Fruit fly (Drosophila melanogaster): Measurements from ENCODE around the gene chico.

chico gene

DNA sequence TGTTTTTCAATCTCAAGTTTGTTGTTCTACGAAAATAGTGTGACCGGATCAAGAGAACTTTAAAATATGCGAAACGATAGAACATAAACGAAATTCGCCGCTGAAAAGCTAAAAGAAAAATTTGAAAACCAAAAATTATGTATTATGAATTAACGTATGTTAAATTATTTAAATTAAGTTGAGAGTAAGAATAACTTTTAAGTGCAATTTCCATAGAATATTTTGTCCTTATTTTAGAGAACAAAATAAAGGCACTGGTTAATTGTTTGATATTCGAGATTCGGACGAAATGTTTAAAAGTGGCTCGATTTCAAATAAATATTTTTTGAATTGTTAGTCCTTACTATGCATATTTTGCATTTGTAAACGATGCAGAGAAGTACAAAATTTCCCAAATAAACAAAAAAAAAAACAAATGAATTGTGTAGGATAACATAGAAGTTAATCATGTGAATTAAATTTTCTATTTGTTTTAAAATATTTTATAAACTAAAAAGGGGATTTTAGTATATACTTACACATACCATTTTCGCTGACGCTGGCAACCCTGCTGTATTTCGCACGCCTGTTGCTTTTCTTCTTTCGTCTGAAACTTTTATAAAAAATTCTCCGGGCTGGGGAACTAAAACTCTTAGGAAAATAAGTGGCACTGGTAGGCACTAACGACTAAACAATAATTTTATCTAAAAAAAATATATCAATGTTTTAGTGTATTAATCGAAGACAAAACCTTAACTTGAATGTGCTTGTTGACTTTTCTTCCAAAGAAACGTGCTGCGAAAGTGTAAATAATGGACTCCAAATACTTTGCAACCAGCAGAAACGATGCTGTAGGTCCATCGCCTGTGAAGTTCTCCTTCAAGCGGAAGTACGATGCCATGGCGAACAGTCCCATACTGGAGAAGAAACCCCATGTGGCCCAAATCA lies 36.0 kb downstream of the chico start, which contains the start of the genes CG5727 and ath:
TSS of gene CG5727 (minus strand) at position 51 of the 927 bp plus-strand sequence.
TSS of gene ath (plus strand) at position 513 of the 927 bp plus-strand sequence.
- TF ChIP-seq pdm3 (GFP tag; optimal IDR thresholded peaks at IDR 0.05), result no peak
- TF ChIP-seq CG6163 (GFP tag; IDR thresholded peaks at IDR 0.05), result no peak
- TF ChIP-seq dac (GFP tag; optimal IDR thresholded peaks at IDR 0.05), result no peak
- no peak for TF ChIP-seq Hr4 (GFP tag; optimal IDR thresholded peaks at IDR 0.05)
- no peak for TF ChIP-seq CG8632 (GFP tag; optimal IDR thresholded peaks at IDR 0.05)
- TF ChIP-seq CG3032 (tag; optimal IDR thresholded peaks at IDR 0.05), result peak; percentile 44
- no peak for TF ChIP-seq CG10669 (GFP tag; optimal IDR thresholded peaks at IDR 0.05)
- TF ChIP-seq fkh (GFP tag; optimal IDR thresholded peaks at IDR 0.05), result peak; percentile 73
- TF ChIP-seq Sox15 (GFP tag; optimal IDR thresholded peaks at IDR 0.05), result no peak
- TF ChIP-seq CG11762 (GFP tag; optimal IDR thresholded peaks at IDR 0.05; ENCODE audit: insufficient read depth), result peak; percentile 0
- TF ChIP-seq Sox14 (GFP tag; optimal IDR thresholded peaks at IDR 0.05), result no peak
- TF ChIP-seq CG15336 (GFP tag; IDR thresholded peaks at IDR 0.05), result no peak
- no peak for TF ChIP-seq CG6792 (GFP tag; optimal IDR thresholded peaks at IDR 0.05)
- TF ChIP-seq CG6854 (GFP tag; optimal IDR thresholded peaks at IDR 0.05), result no peak
- TF ChIP-seq spab (GFP tag; optimal IDR thresholded peaks at IDR 0.05), result no peak
- no peak for TF ChIP-seq Gug (GFP tag; IDR thresholded peaks at IDR 0.05)
- TF ChIP-seq Eip93F (GFP tag; optimal IDR thresholded peaks at IDR 0.05), result no peak
- no peak for TF ChIP-seq CG9139 (GFP tag; optimal IDR thresholded peaks at IDR 0.05)
- no peak for TF ChIP-seq Eip75B (GFP tag; optimal IDR thresholded peaks at IDR 0.05)
- TF ChIP-seq achi (GFP tag; optimal IDR thresholded peaks at IDR 0.05), result no peak
- TF ChIP-seq esn (GFP tag; optimal IDR thresholded peaks at IDR 0.05), result peak; percentile 18
- TF ChIP-seq net (GFP tag; optimal IDR thresholded peaks at IDR 0.05), result no peak
- TF ChIP-seq fd59A (GFP tag; optimal IDR thresholded peaks at IDR 0.05), result no peak
- TF ChIP-seq Ets96B (tag; optimal IDR thresholded peaks at IDR 0.05), result no peak
- no peak for TF ChIP-seq CG10631 (GFP tag; optimal IDR thresholded peaks at IDR 0.05)
- no peak for TF ChIP-seq eg (GFP tag; IDR thresholded peaks at IDR 0.05)
- no peak for TF ChIP-seq CG34406 (GFP tag; optimal IDR thresholded peaks at IDR 0.05)
- TF ChIP-seq CG11902 (GFP tag; optimal IDR thresholded peaks at IDR 0.05), result no peak
- TF ChIP-seq Blimp-1 (GFP tag; optimal IDR thresholded peaks at IDR 0.05), result no peak
- TF ChIP-seq svp (GFP tag), result no peak
- no peak for TF ChIP-seq CG7368 (GFP tag; optimal IDR thresholded peaks at IDR 0.05)
- no peak for TF ChIP-seq CG8119 (GFP tag; IDR thresholded peaks at IDR 0.05)
- peak; percentile 71 for TF ChIP-seq Eip78C (GFP tag)
- no peak for TF ChIP-seq Ets21C (GFP tag; optimal IDR thresholded peaks at IDR 0.05)
- TF ChIP-seq CG6808 (GFP tag; optimal IDR thresholded peaks at IDR 0.05), result no peak
- no peak for TF ChIP-seq CG32006 (GFP tag; optimal IDR thresholded peaks at IDR 0.05)
- no peak for TF ChIP-seq Lpt (GFP tag; optimal IDR thresholded peaks at IDR 0.05)
- TF ChIP-seq CG8319 (GFP tag; optimal IDR thresholded peaks at IDR 0.05), result no peak
- no peak for TF ChIP-seq CG16779 (tag; optimal IDR thresholded peaks at IDR 0.05)

Data from whole organism, prepupa.